Worm (Caenorhabditis elegans): ENCODE results near the gene lyst-1.

Gene lyst-1

DNA sequence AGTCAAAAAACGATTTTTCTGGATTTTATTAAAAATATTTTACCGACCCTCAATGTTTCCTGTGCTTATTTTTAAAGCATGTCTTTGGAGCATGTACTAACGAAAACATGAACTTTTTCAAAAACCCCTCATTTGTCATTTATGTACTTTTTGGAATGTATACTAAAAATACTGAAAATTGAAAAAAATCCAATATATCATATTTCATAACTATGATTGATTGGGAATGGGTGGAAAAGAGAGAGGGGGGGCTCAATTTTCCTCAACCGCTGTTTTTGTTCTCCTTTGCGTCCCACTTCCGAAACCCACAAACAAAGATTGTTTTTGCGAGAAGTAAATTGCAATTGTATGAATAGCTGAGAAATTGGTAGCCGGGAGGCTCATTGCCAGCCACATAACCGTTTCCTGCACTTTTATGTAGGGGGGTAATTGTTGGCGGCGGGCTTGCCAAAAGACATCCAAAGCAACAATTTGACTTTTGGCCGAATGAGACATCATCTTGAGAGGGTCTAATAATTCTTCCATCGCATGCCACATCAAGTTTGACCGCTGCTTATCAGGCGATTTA lies 39.0 kb upstream of the lyst-1 start:
- no peak for TF ChIP-seq med-1 (GFP tag; optimal IDR thresholded peaks at IDR 0.05; ENCODE audit: insufficient read depth)
- TF ChIP-seq cog-1 (tag; optimal IDR thresholded peaks at IDR 0.05): no peak
- TF ChIP-seq ztf-29 (GFP tag; IDR thresholded peaks at IDR 0.05): no peak
- TF ChIP-seq klf-2 (GFP tag; conservative IDR thresholded peaks at IDR 0.05): no peak
- TF ChIP-seq tab-1 (GFP tag; IDR thresholded peaks at IDR 0.05): 0 out of 2 replicates have a peak, but pooled peaks have one; percentile 66
- no peak for TF ChIP-seq T22C8.4 (GFP tag; IDR thresholded peaks at IDR 0.05)
- TF ChIP-seq flt-1 (GFP tag; IDR thresholded peaks at IDR 0.05): no peak

DNA sequence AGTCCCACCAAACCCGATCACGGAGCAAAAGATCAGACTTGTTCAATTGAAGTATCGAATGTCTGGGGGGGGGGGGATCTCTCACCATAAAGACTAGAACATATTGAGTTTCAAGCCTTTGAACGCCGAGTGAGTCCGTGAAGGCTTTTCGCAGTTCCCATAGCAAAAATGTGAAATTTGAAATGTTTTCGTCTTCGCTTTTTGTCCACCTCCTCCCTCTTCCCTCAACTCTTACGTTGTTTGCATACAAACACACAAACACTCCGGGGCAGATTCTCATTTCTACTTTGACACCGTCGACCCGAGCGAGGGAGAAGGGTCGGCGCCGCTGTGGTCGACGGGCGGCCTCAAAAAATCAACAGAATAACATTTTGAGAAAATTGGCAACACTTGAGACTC lies 38.1 kb upstream of the lyst-1 start:
- no peak for TF ChIP-seq T22C8.4 (GFP tag; IDR thresholded peaks at IDR 0.05)
- no peak for TF ChIP-seq flt-1 (GFP tag; IDR thresholded peaks at IDR 0.05)
- TF ChIP-seq ref-1 (GFP tag; conservative IDR thresholded peaks at IDR 0.05): no peak
- TF ChIP-seq ztf-23 (GFP tag; IDR thresholded peaks at IDR 0.05): no peak
- no peak for TF ChIP-seq tab-1 (GFP tag; IDR thresholded peaks at IDR 0.05)
- no peak for TF ChIP-seq klf-2 (GFP tag; conservative IDR thresholded peaks at IDR 0.05)
- no peak for TF ChIP-seq med-1 (GFP tag; optimal IDR thresholded peaks at IDR 0.05; ENCODE audit: insufficient read depth)
- no peak for TF ChIP-seq ztf-29 (GFP tag; IDR thresholded peaks at IDR 0.05)
- no peak for TF ChIP-seq cog-1 (tag; optimal IDR thresholded peaks at IDR 0.05)

DNA sequence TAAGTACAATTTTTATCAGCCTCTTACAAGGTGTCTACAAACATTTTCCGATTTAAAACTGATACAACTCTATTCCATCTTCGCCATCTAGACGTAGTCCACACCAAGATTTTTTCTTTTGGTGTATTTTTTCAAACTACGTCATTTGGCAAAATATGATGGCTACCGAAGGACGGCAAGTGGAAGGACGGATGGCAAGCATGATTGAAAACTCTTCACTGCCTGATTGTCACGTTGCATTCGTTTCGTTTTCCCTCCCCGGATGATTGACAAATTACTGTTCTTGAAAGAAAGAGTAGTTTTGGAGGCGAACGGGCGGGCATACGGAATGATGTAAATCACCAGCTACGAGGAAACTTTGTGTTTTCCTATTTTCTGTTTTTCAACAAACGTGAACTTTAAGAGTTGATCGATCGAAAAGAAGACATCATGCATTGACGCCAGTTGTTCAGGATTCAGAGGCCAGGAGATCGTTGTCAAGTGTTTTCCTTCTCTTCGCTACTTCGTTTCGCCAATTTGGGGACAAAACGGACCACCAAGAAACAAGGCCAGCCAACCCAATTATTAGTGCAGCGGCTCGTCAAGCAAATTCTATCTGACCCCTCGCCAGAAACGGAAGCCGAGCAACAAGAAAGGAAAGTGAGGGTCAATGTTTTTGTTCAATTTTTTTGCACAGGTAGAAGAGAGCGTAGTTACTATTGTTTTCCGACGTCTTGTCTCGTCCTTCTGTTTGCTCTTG lies 37.6 kb upstream of the lyst-1 start:
- TF ChIP-seq tab-1 (GFP tag; IDR thresholded peaks at IDR 0.05): no peak
- no peak for TF ChIP-seq cog-1 (tag; optimal IDR thresholded peaks at IDR 0.05)
- no peak for TF ChIP-seq med-1 (GFP tag; optimal IDR thresholded peaks at IDR 0.05; ENCODE audit: insufficient read depth)
- no peak for TF ChIP-seq ztf-23 (GFP tag; IDR thresholded peaks at IDR 0.05)
- TF ChIP-seq ztf-29 (GFP tag; IDR thresholded peaks at IDR 0.05): no peak
- no peak for TF ChIP-seq klf-2 (GFP tag; conservative IDR thresholded peaks at IDR 0.05)
- no peak for TF ChIP-seq T22C8.4 (GFP tag; IDR thresholded peaks at IDR 0.05)
- no peak for TF ChIP-seq flt-1 (GFP tag; IDR thresholded peaks at IDR 0.05)
- no peak for TF ChIP-seq ref-1 (GFP tag; conservative IDR thresholded peaks at IDR 0.05)

DNA sequence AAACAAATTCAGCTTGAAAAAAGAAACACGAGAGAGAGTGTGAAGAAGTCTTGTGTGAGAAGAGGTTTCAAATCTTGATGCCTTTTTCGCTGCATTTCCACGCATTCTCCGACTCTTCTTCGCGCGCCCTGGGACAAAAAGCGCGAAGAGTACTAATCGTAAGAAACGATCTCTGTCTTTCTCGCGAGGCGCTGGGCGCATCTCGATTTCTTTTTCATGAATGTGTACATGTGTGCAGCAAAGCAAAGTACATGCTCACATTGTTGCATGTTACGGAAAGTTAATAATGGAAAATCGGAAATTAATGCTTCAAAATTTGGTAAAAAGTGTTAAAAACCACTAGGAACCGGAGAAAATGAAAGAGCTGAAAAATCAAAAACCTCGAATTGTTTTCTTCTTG lies 36.6 kb upstream of the lyst-1 start:
- TF ChIP-seq med-1 (GFP tag; optimal IDR thresholded peaks at IDR 0.05; ENCODE audit: insufficient read depth) (no peak), T22C8.4 (GFP tag; IDR thresholded peaks at IDR 0.05) (no peak), ref-1 (GFP tag; conservative IDR thresholded peaks at IDR 0.05) (no peak), flt-1 (GFP tag; IDR thresholded peaks at IDR 0.05) (no peak), ztf-29 (GFP tag; IDR thresholded peaks at IDR 0.05) (no peak), tab-1 (GFP tag; IDR thresholded peaks at IDR 0.05) (no peak), ztf-23 (GFP tag; IDR thresholded peaks at IDR 0.05) (no peak)

DNA sequence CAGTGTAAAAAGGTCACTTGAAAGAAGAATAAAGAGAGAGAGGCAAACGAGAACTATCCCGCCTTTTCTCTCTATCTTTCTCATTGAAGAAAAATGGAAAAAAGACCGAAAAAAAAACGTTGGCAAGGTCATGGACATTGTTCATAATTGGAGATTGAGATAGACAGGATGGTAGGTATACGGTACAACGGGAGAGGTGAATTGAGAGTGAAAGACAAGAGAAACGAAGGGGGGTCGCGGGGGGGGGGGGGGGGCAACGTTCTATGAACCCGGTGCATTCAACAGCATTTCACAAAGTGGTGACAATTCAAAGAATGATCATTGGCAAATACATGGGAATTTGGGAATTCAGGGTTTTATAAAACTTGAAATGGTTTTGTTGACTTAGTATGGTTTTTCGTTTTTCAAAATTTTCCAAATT lies 35.9 kb upstream of the lyst-1 start:
- TF ChIP-seq ztf-23 (GFP tag; IDR thresholded peaks at IDR 0.05) (no peak), flt-1 (GFP tag; IDR thresholded peaks at IDR 0.05) (0 out of 2 replicates have a peak, but pooled peaks have one; percentile 46)

DNA sequence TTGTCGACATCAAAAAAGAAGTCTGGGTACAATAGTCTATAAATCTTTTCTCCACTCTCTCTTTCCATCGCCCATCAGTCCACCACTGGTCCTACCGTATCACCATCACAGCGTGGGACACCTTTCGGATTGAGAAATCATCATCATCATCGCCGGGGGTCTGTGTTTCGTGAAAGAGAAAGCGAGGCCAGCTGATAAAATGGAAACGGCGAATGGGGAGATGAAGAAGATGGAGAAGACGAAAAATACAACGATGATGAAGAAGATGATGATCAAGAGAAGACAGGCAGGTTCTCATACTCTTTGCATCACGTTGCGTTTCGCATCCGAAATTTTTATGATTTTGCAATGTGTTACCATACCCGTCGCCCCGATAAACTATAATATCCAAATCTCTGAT lies 35.4 kb upstream of the lyst-1 start:
- TF ChIP-seq cog-1 (tag; optimal IDR thresholded peaks at IDR 0.05) (no peak), tab-1 (GFP tag; IDR thresholded peaks at IDR 0.05) (no peak), ref-1 (GFP tag; conservative IDR thresholded peaks at IDR 0.05) (no peak), flt-1 (GFP tag; IDR thresholded peaks at IDR 0.05) (no peak), T22C8.4 (GFP tag; IDR thresholded peaks at IDR 0.05) (no peak)

DNA sequence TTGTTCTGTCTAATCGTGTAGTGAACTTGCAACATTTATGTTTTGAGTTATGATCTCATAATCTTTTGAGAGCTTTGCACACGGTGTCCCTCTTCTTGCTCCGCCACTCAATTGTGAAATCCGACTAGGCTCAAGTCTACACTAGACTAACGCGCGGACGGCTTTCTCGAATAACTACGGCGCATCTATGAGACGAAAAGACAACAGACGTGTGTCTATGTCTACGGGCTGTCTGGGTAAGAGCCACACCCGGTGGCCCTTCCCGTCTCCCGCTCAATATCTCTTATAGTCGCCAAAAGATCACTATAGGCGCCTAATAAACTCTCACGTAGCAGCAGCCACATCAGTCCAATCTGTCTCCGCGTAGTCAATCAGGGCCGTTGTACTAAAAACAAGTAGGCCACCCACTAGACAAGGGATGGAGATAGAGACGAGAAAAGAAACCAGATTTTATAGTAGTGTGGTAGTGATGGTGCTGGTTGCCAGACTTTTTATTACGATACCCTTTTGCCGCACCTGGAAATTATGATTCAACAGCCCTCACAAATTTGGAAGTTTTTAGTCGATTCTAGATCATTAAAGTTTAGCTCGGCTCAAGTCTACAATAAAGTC lies 34.8 kb upstream of the lyst-1 start:
- no peak for TF ChIP-seq klf-2 (GFP tag; conservative IDR thresholded peaks at IDR 0.05)

DNA sequence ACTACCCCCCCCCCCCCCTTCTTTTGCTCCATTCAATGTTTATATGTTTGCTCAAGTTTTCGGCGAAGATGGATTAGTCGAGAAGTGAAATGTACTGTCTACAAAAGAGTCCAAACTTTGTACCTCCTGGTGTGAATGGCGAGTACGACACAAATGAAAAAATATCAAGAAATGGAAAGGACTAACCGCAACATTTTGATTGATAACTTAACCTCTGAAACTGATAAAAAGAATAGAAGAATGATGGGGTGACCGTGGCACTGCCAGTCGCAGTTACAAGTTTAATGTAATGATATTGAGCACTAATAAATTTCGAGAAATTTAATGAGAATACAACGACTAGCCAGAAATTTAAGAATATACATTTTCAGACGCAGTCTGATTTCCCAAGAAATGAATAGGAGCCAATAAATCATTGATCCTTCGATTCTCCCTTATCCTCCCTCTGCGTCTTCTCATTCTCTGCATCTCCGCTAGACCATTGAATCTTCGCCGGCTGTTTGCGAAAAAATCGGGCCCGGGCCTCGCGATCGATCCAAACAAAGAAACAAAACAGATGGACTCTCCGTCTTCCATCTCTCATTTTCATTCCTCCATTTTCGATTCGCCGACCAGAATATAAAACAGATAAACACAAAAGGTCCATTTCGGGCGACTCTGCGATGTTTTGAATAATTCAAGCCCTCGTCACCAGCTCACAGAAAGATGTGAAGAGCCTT lies 33.9 kb upstream of the lyst-1 start:
- TF ChIP-seq ztf-23 (GFP tag; IDR thresholded peaks at IDR 0.05) (no peak), T22C8.4 (GFP tag; IDR thresholded peaks at IDR 0.05) (peak; percentile 31; the same call in 1 of the 2 replicates)

DNA sequence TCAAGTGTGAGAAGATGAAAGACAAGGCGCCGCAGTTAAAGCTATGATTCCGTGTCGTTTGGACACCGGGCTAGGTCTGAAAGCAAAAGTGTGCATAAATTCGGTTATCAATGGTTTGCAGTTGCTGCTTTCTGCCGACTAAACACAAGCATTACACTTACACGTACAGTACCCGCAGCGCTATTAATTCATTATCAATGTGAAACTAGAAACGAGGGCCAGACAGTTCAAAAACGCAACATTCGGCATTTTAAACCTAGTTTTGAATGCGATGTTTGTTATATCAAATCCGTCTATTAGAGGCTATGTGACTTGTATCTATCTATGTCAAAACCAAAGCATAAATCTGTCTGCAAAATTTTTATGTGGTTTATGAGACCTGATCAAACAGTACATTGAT lies 33.0 kb upstream of the lyst-1 start:
- TF ChIP-seq ztf-29 (GFP tag; IDR thresholded peaks at IDR 0.05) (no peak), flt-1 (GFP tag; IDR thresholded peaks at IDR 0.05) (no peak), ref-1 (GFP tag; conservative IDR thresholded peaks at IDR 0.05) (no peak), tab-1 (GFP tag; IDR thresholded peaks at IDR 0.05) (no peak), cog-1 (tag; optimal IDR thresholded peaks at IDR 0.05) (no peak), ztf-23 (GFP tag; IDR thresholded peaks at IDR 0.05) (no peak)

DNA sequence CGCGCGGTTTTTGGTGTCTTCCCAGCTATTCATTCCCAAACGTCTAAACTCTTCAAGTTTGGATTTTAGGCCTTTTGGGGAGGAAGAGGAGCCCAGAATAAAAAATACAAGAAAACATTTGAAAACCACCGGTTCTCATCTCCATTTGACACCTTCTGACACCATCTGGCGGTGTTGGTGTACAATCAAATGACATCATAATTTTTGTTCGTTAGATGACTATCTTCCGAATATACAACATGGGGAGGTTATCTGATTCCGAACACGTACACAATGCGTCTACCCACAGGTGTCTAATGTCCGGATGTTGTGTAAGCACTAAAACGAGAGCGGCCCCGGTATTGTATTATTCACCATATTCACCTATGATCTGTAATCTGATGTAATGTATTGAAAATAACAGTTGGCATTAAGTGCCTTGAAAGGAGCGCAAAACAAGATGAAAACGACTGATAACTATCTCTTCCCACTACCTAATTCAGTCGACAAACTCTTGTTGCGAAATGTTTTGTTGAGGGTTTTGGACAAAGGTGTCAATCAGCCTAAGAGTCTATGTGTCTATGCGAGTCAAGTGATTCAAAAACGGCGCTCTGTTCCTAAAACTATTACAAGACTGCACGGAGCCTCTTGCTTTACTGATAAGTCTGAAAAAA lies 31.7 kb upstream of the lyst-1 start:
- no peak for TF ChIP-seq klf-2 (GFP tag; conservative IDR thresholded peaks at IDR 0.05)
- no peak for TF ChIP-seq ztf-29 (GFP tag; IDR thresholded peaks at IDR 0.05)
- no peak for TF ChIP-seq ztf-23 (GFP tag; IDR thresholded peaks at IDR 0.05)
- TF ChIP-seq flt-1 (GFP tag; IDR thresholded peaks at IDR 0.05): no peak
- TF ChIP-seq med-1 (GFP tag; optimal IDR thresholded peaks at IDR 0.05; ENCODE audit: insufficient read depth): no peak
- TF ChIP-seq T22C8.4 (GFP tag; IDR thresholded peaks at IDR 0.05): no peak
- TF ChIP-seq cog-1 (tag; optimal IDR thresholded peaks at IDR 0.05): no peak
- TF ChIP-seq tab-1 (GFP tag; IDR thresholded peaks at IDR 0.05): no peak
- TF ChIP-seq ref-1 (GFP tag; conservative IDR thresholded peaks at IDR 0.05): no peak

Data from whole organism, midembryonic.